Fruit fly (Drosophila melanogaster): Measurements from ENCODE around the gene Nepl5.

Nepl5 gene

dm6 chr2L:6424198-6424597, 43.1 kb downstream of the Nepl5 start, which contains the start of gene Fic (continued):
- no peak for TF ChIP-seq otp (GFP tag; IDR thresholded peaks at IDR 0.05)
- TF ChIP-seq gcm2 (GFP tag; optimal IDR thresholded peaks at IDR 0.05), result no peak
- no peak for TF ChIP-seq twi (tag; optimal IDR thresholded peaks at IDR 0.05)
- no peak for TF ChIP-seq CG8924 (tag; optimal IDR thresholded peaks at IDR 0.05)
- no peak for TF ChIP-seq toy (GFP tag; IDR thresholded peaks at IDR 0.05)
- TF ChIP-seq NK7.1 (GFP tag; optimal IDR thresholded peaks at IDR 0.05), result no peak
- no peak for TF ChIP-seq aop (GFP tag; IDR thresholded peaks at IDR 0.05)
- no peak for TF ChIP-seq CG18764 (GFP tag; optimal IDR thresholded peaks at IDR 0.05)
- no peak for TF ChIP-seq ap (GFP tag; IDR thresholded peaks at IDR 0.05)
- no peak for TF ChIP-seq CG7987 (GFP tag; optimal IDR thresholded peaks at IDR 0.05)
- no peak for TF ChIP-seq jumu (GFP tag; optimal IDR thresholded peaks at IDR 0.05)
- TF ChIP-seq cato (GFP tag; optimal IDR thresholded peaks at IDR 0.05; ENCODE audit: borderline replicate concordance), result no peak
- TF ChIP-seq CG8089 (GFP tag; optimal IDR thresholded peaks at IDR 0.05), result no peak
- TF ChIP-seq br (optimal IDR thresholded peaks at IDR 0.05), result no peak
- no peak for TF ChIP-seq CG10321 (GFP tag; IDR thresholded peaks at IDR 0.05)
- 0 out of 3 replicates have a peak, but pooled peaks have one; percentile 18 for TF ChIP-seq CG2199 (GFP tag; IDR thresholded peaks at IDR 0.05)
- TF ChIP-seq CG8388 (GFP tag; optimal IDR thresholded peaks at IDR 0.05), result no peak
- TF ChIP-seq ara (GFP tag; IDR thresholded peaks at IDR 0.05), result no peak
- TF ChIP-seq Trl (optimal IDR thresholded peaks at IDR 0.05), result no peak
- no peak for TF ChIP-seq Trl (GFP tag; optimal IDR thresholded peaks at IDR 0.05)
- no peak for TF ChIP-seq Ssrp (tag; optimal IDR thresholded peaks at IDR 0.05)
- TF ChIP-seq peb (GFP tag; IDR thresholded peaks at IDR 0.05), result no peak
- no peak for TF ChIP-seq Adf1 (GFP tag; IDR thresholded peaks at IDR 0.05)
- TF ChIP-seq CG11695 (GFP tag; IDR thresholded peaks at IDR 0.05), result no peak
- TF ChIP-seq repo (GFP tag; optimal IDR thresholded peaks at IDR 0.05), result no peak
- no peak for TF ChIP-seq CG14965 (GFP tag; optimal IDR thresholded peaks at IDR 0.05; ENCODE audit: borderline replicate concordance)
- no peak for TF ChIP-seq CG10654 (GFP tag; optimal IDR thresholded peaks at IDR 0.05)
- peak; percentile 0 for TF ChIP-seq CG17829 (tag; optimal IDR thresholded peaks at IDR 0.05)
- TF ChIP-seq Sin3A (optimal IDR thresholded peaks at IDR 0.05), result no peak
- no peak for TF ChIP-seq sqz (GFP tag; optimal IDR thresholded peaks at IDR 0.05)
- no peak for TF ChIP-seq CG6813 (GFP tag; optimal IDR thresholded peaks at IDR 0.05)

- TF ChIP-seq CG17912 (GFP tag; optimal IDR thresholded peaks at IDR 0.05) (no peak), hb (GFP tag; IDR thresholded peaks at IDR 0.05; ENCODE audit: partially characterized antibody) (no peak), tap (tag; optimal IDR thresholded peaks at IDR 0.05) (no peak), Hr3 (GFP tag; optimal IDR thresholded peaks at IDR 0.05) (no peak), CG17186 (GFP tag; optimal IDR thresholded peaks at IDR 0.05) (no peak), CG1792 (GFP tag; optimal IDR thresholded peaks at IDR 0.05) (no peak), sd (tag; optimal IDR thresholded peaks at IDR 0.05) (peak; percentile 37), CG17328 (GFP tag; IDR thresholded peaks at IDR 0.05) (no peak), CG34376 (GFP tag; optimal IDR thresholded peaks at IDR 0.05) (peak; percentile 40), hbn (GFP tag; IDR thresholded peaks at IDR 0.05; ENCODE audit: partially characterized antibody) (no peak), mirr (GFP tag; optimal IDR thresholded peaks at IDR 0.05) (peak; percentile 40), Med (GFP tag) (no peak), chn (GFP tag; optimal IDR thresholded peaks at IDR 0.05) (no peak), Scr (GFP tag; IDR thresholded peaks at IDR 0.05; ENCODE audit: partially characterized antibody) (no peak), exex (tag; optimal IDR thresholded peaks at IDR 0.05) (peak; percentile 95), MBD-R2 (GFP tag; IDR thresholded peaks at IDR 0.05) (no peak)
Observed at dm6 chr2L:6426329-6426728, 45.3 kb downstream of the Nepl5 start.

Measured in whole organism, embryonic.